Worm (Caenorhabditis elegans): ENCODE data around the gene F41E6.1.

F41E6.1 gene

DNA sequence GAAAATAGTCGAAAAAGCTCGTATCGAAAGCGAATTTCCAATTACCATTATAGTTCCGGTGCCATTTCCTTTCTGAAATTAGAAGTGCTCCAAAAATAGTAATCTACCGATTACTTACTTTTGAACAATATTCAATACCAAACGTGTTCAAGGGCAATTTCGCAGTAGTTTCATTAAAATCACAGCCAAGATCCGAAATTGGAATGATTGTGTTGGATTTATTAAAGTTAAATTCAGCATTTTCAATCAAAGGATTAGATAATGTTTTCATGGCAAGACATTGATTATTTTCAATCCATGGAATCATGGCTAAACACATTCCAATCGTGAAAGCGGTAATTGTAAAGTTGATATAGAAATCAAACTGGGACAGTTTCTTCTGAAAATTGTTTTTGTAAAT is 10.4 kb downstream of the F41E6.1 start:
- TF ChIP-seq tbx-2 (tag; optimal IDR thresholded peaks at IDR 0.05) (no peak), nhr-23 (tag; optimal IDR thresholded peaks at IDR 0.05) (no peak), nfya-1 (tag; optimal IDR thresholded peaks at IDR 0.05; ENCODE audit: insufficient read depth) (no peak), elt-3 (tag; optimal IDR thresholded peaks at IDR 0.05) (no peak), skn-1 (tag; optimal IDR thresholded peaks at IDR 0.05) (no peak), sea-2 (GFP tag; optimal IDR thresholded peaks at IDR 0.05) (no peak), fos-1 (tag; optimal IDR thresholded peaks at IDR 0.05) (no peak), snpc-4 (tag; optimal IDR thresholded peaks at IDR 0.05) (no peak), ceh-28 (tag; optimal IDR thresholded peaks at IDR 0.05) (no peak), nhr-11 (tag; optimal IDR thresholded peaks at IDR 0.05) (no peak), mdl-1 (tag; optimal IDR thresholded peaks at IDR 0.05) (no peak), ztf-11 (tag; optimal IDR thresholded peaks at IDR 0.05) (no peak), nhr-12 (tag; optimal IDR thresholded peaks at IDR 0.05) (no peak), ceh-82 (tag; optimal IDR thresholded peaks at IDR 0.05) (no peak), lsy-12 (tag; optimal IDR thresholded peaks at IDR 0.05) (no peak), ceh-9 (tag; optimal IDR thresholded peaks at IDR 0.05) (no peak)

DNA sequence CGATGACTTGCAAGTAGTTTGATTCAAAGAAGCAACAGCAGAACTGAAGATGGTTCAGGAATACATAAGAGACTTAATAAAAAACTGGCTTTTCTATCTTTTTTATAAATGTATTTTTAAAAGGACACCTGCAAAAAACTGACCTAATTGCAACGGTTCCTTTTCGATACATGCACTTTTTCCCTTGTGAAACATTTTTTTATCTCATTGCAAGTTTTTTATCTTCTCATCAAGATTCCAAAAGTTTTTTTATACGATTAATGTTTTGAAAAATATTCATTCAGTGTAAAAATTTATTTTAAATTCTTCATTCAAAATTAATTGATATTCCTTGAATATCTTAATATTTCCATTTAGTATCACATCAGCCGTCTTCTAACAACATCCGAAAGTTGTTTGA is 13.2 kb downstream of the F41E6.1 start, which contains the start of gene oac-29:
oac-29 (minus strand) TSS at position 101 of the 400 bp plus-strand sequence.
- TF ChIP-seq ama-1 (optimal IDR thresholded peaks at IDR 0.05): no peak
- no peak for TF ChIP-seq eor-1 (tag; optimal IDR thresholded peaks at IDR 0.05)
- TF ChIP-seq pha-4 (tag; optimal IDR thresholded peaks at IDR 0.05): no peak
- TF ChIP-seq elt-3 (tag; optimal IDR thresholded peaks at IDR 0.05): no peak
- TF ChIP-seq nhr-43 (tag; optimal IDR thresholded peaks at IDR 0.05; ENCODE audit: poor library complexity, severe bottlenecking): no peak
- TF ChIP-seq ztf-11 (tag; optimal IDR thresholded peaks at IDR 0.05): no peak
- no peak for TF ChIP-seq snpc-4 (tag; optimal IDR thresholded peaks at IDR 0.05)
- TF ChIP-seq ztf-4 (tag; optimal IDR thresholded peaks at IDR 0.05): no peak
- no peak for TF ChIP-seq egl-27 (tag; optimal IDR thresholded peaks at IDR 0.05)
- no peak for TF ChIP-seq ceh-9 (tag; optimal IDR thresholded peaks at IDR 0.05)
- no peak for TF ChIP-seq pqm-1 (tag; optimal IDR thresholded peaks at IDR 0.05)
- TF ChIP-seq fkh-2 (tag; optimal IDR thresholded peaks at IDR 0.05): no peak
- TF ChIP-seq nhr-77 (tag; optimal IDR thresholded peaks at IDR 0.05): no peak
- no peak for TF ChIP-seq nfya-1 (tag; optimal IDR thresholded peaks at IDR 0.05; ENCODE audit: insufficient read depth)
- no peak for TF ChIP-seq daf-12 (tag; optimal IDR thresholded peaks at IDR 0.05)

DNA sequence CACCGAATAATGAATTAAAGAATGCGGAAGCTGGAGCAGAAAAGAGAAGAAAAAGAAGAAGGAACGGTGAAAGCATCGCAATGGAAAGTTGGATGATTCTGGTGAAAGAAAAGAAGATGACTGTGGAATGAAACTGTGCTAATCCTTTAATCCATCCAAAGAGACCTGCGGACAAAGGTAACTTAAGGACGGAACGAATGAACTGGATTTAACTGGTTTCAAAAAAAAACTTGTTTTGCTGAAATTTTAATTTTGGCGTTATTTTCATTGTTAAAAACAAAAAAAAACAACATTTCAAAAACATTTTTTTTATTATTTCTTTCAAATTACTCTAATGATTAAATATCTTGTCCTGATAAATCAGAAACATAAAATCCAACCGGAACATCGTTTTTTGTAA is 14.5 kb downstream of the F41E6.1 start, which contains the start of gene grl-12:
grl-12 (minus strand) TSS at position 101 of the 400 bp plus-strand sequence.
- TF ChIP-seq daf-12 (tag; optimal IDR thresholded peaks at IDR 0.05) (no peak), ceh-16 (tag; optimal IDR thresholded peaks at IDR 0.05) (no peak), ceh-28 (tag; optimal IDR thresholded peaks at IDR 0.05) (no peak), nhr-76 (tag; optimal IDR thresholded peaks at IDR 0.05) (no peak), tbx-2 (tag; optimal IDR thresholded peaks at IDR 0.05) (no peak), snpc-4 (tag; optimal IDR thresholded peaks at IDR 0.05) (no peak), R02D3.7 (tag; optimal IDR thresholded peaks at IDR 0.05) (no peak), fos-1 (tag; optimal IDR thresholded peaks at IDR 0.05) (no peak)

DNA sequence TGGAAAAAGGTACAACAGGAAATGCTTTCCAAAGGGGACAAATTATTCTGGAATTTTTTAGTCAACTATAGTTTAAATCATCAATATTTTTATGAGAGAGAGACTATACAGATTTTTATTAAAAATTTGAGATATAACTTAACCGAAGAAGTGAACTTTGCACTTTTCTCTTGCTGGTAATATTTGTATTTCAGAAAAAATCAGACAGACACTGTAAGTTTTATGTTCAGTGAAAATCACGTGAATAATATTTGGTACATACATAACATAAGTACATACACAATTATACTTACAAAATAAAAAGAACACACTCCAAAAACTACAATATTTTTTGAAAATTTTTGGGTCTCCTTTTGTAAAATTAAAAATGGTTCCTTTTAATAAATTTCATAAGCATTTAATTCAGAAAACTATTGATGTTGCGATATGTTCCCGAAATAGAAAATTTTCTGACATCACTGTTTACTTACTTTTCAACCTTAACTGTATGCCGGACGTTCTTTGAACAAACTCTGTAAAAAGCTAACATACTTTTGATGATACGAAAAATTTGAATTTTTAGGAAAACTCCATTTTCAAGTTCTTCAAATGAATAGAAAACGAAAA is 15.4 kb downstream of the F41E6.1 start, which contains the start of the genes F28A12.10 and acd-4:
F28A12.10 (minus strand) TSS at position 101 of the 606 bp plus-strand sequence.
acd-4 (plus strand) TSS at position 556 of the 606 bp plus-strand sequence.
- no peak for TF ChIP-seq tbx-2 (tag; optimal IDR thresholded peaks at IDR 0.05)
- no peak for TF ChIP-seq ztf-11 (tag; optimal IDR thresholded peaks at IDR 0.05)
- TF ChIP-seq hmg-11 (tag; optimal IDR thresholded peaks at IDR 0.05): no peak
- no peak for TF ChIP-seq snpc-4 (tag; optimal IDR thresholded peaks at IDR 0.05)
- TF ChIP-seq nhr-11 (tag; optimal IDR thresholded peaks at IDR 0.05): no peak
- TF ChIP-seq aly-2 (tag; optimal IDR thresholded peaks at IDR 0.05): no peak
- no peak for TF ChIP-seq nhr-77 (tag; optimal IDR thresholded peaks at IDR 0.05)
- TF ChIP-seq elt-3 (tag; optimal IDR thresholded peaks at IDR 0.05): no peak
- TF ChIP-seq R02D3.7 (tag; optimal IDR thresholded peaks at IDR 0.05): no peak
- TF ChIP-seq sea-2 (GFP tag; optimal IDR thresholded peaks at IDR 0.05): no peak
- TF ChIP-seq pqm-1 (tag; optimal IDR thresholded peaks at IDR 0.05): no peak
- no peak for TF ChIP-seq fkh-10 (GFP tag; optimal IDR thresholded peaks at IDR 0.05)
- TF ChIP-seq zag-1 (tag; optimal IDR thresholded peaks at IDR 0.05): no peak
- TF ChIP-seq elt-1 (tag; optimal IDR thresholded peaks at IDR 0.05): no peak

Measured in whole organism, L3 larva.